Worm (Caenorhabditis elegans): Measurements from ENCODE around the gene svop-1.
A peak's percentile ranks its signal among the peaks of the same experiment; 100 is the strongest.

Gene svop-1

ce11 chrIII:8904044-8904443, 18.8 kb upstream of the svop-1 start, which contains the start of gene lin-9:
lin-9 (minus strand) TSS chrIII:8904131.
- TF ChIP-seq lsy-12 (tag; optimal IDR thresholded peaks at IDR 0.05) = peak; percentile 98
- TF ChIP-seq pha-4 (tag; optimal IDR thresholded peaks at IDR 0.05) = peak; percentile 98
- TF ChIP-seq unc-62 (GFP tag; optimal IDR thresholded peaks at IDR 0.05) = peak; percentile 44
- peak; percentile 97 for TF ChIP-seq jun-1 (tag; optimal IDR thresholded peaks at IDR 0.05)
- TF ChIP-seq daf-12 (tag; optimal IDR thresholded peaks at IDR 0.05) = no peak
- peak; percentile 86 for TF ChIP-seq R02D3.7 (tag; optimal IDR thresholded peaks at IDR 0.05)
- TF ChIP-seq ceh-16 (tag; optimal IDR thresholded peaks at IDR 0.05) = no peak
- peak; percentile 48 for TF ChIP-seq ztf-4 (tag; optimal IDR thresholded peaks at IDR 0.05)
- TF ChIP-seq nhr-11 (tag; optimal IDR thresholded peaks at IDR 0.05) = peak; percentile 32
- no peak for TF ChIP-seq zag-1 (tag; optimal IDR thresholded peaks at IDR 0.05)
- TF ChIP-seq tbx-2 (tag; optimal IDR thresholded peaks at IDR 0.05) = peak; percentile 94
- no peak for TF ChIP-seq nhr-28 (tag; optimal IDR thresholded peaks at IDR 0.05)
- no peak for TF ChIP-seq egl-27 (tag; optimal IDR thresholded peaks at IDR 0.05)
- no peak for TF ChIP-seq ztf-11 (tag; optimal IDR thresholded peaks at IDR 0.05)
- TF ChIP-seq nhr-23 (tag; optimal IDR thresholded peaks at IDR 0.05) = peak; percentile 97
- peak; percentile 53 for TF ChIP-seq elt-1 (tag; optimal IDR thresholded peaks at IDR 0.05)
- peak; percentile 32 for TF ChIP-seq nhr-77 (tag; optimal IDR thresholded peaks at IDR 0.05)
- peak; percentile 94 for TF ChIP-seq egl-5 (tag; optimal IDR thresholded peaks at IDR 0.05)
- peak; percentile 96 for TF ChIP-seq nhr-25 (tag; optimal IDR thresholded peaks at IDR 0.05)
- peak; percentile 85 for TF ChIP-seq snpc-4 (tag; optimal IDR thresholded peaks at IDR 0.05)
- no peak for TF ChIP-seq mml-1 (tag; optimal IDR thresholded peaks at IDR 0.05)
- no peak for TF ChIP-seq nhr-12 (tag; optimal IDR thresholded peaks at IDR 0.05)
- TF ChIP-seq nfya-1 (tag; optimal IDR thresholded peaks at IDR 0.05; ENCODE audit: insufficient read depth) = peak; percentile 100
- peak; percentile 68 for TF ChIP-seq sea-2 (GFP tag; optimal IDR thresholded peaks at IDR 0.05)
- peak; percentile 91 for TF ChIP-seq ceh-28 (tag; optimal IDR thresholded peaks at IDR 0.05)
- peak; percentile 71 for TF ChIP-seq ceh-82 (tag; optimal IDR thresholded peaks at IDR 0.05)
- TF ChIP-seq mdl-1 (tag; optimal IDR thresholded peaks at IDR 0.05) = peak; percentile 59
- TF ChIP-seq unc-39 (tag; optimal IDR thresholded peaks at IDR 0.05) = no peak
- no peak for TF ChIP-seq nhr-76 (tag; optimal IDR thresholded peaks at IDR 0.05)
- TF ChIP-seq fkh-10 (GFP tag; optimal IDR thresholded peaks at IDR 0.05) = peak; percentile 85
- peak; percentile 99 for TF ChIP-seq lin-15B (tag; optimal IDR thresholded peaks at IDR 0.05)
- TF ChIP-seq fos-1 (tag; optimal IDR thresholded peaks at IDR 0.05) = peak; percentile 30
- no peak for TF ChIP-seq elt-3 (tag; optimal IDR thresholded peaks at IDR 0.05)
- no peak for TF ChIP-seq nhr-67 (tag; optimal IDR thresholded peaks at IDR 0.05)
- peak; percentile 72 for TF ChIP-seq skn-1 (tag; optimal IDR thresholded peaks at IDR 0.05)
- TF ChIP-seq ama-1 (optimal IDR thresholded peaks at IDR 0.05) = peak; percentile 83
- TF ChIP-seq lin-39 (tag; optimal IDR thresholded peaks at IDR 0.05) = peak; percentile 98
- TF ChIP-seq hmg-11 (tag; optimal IDR thresholded peaks at IDR 0.05) = peak; percentile 96
- peak; percentile 92 for TF ChIP-seq nhr-43 (tag; optimal IDR thresholded peaks at IDR 0.05; ENCODE audit: poor library complexity, severe bottlenecking)
- peak; percentile 60 for TF ChIP-seq aly-2 (tag; optimal IDR thresholded peaks at IDR 0.05)
- peak; percentile 91 for TF ChIP-seq fkh-2 (tag; optimal IDR thresholded peaks at IDR 0.05)
- no peak for TF ChIP-seq eor-1 (tag; optimal IDR thresholded peaks at IDR 0.05)
- TF ChIP-seq nhr-237 (tag; optimal IDR thresholded peaks at IDR 0.05) = no peak
- TF ChIP-seq pqm-1 (tag; optimal IDR thresholded peaks at IDR 0.05) = peak; percentile 35
- TF ChIP-seq ZK546.5 (tag; optimal IDR thresholded peaks at IDR 0.05) = peak; percentile 43
- TF ChIP-seq elt-2 (tag; optimal IDR thresholded peaks at IDR 0.05) = peak; percentile 78
- TF ChIP-seq ceh-9 (tag; optimal IDR thresholded peaks at IDR 0.05) = no peak

DNA sequence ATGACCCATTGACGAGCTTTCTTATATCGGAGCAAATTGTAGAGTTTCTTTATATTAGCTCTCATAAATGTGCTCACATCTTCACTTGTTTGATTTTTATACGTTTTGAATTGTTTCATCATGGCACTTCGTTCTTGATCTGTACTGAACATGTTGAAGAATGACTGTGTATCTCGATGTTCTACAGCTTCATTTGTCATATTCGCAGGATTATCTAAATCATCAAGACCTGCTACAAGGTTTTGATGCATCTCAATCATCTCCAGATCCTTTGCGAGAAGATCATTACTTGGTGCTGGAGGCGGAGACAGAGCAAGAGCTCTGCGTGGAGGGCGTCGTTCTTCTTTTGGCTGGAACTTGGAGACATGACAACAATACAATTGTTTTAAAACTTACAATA, 18.0 kb upstream of the svop-1 start:
- TF ChIP-seq mml-1 (tag; optimal IDR thresholded peaks at IDR 0.05) (no peak), R02D3.7 (tag; optimal IDR thresholded peaks at IDR 0.05) (no peak), fos-1 (tag; optimal IDR thresholded peaks at IDR 0.05) (no peak), nhr-76 (tag; optimal IDR thresholded peaks at IDR 0.05) (no peak), lin-15B (tag; optimal IDR thresholded peaks at IDR 0.05) (no peak), eor-1 (tag; optimal IDR thresholded peaks at IDR 0.05) (no peak), nhr-77 (tag; optimal IDR thresholded peaks at IDR 0.05) (no peak), jun-1 (tag; optimal IDR thresholded peaks at IDR 0.05) (no peak), zag-1 (tag; optimal IDR thresholded peaks at IDR 0.05) (no peak), elt-1 (tag; optimal IDR thresholded peaks at IDR 0.05) (no peak), ZK546.5 (tag; optimal IDR thresholded peaks at IDR 0.05) (no peak), nfya-1 (tag; optimal IDR thresholded peaks at IDR 0.05; ENCODE audit: insufficient read depth) (no peak), fkh-2 (tag; optimal IDR thresholded peaks at IDR 0.05) (no peak), lin-39 (tag; optimal IDR thresholded peaks at IDR 0.05) (no peak), ceh-28 (tag; optimal IDR thresholded peaks at IDR 0.05) (no peak)
